Fruit fly (Drosophila melanogaster): Measurements from ENCODE around the gene CG4565.
A peak's percentile ranks its signal among the peaks of the same experiment; 100 is the strongest.

CG4565 gene

DNA sequence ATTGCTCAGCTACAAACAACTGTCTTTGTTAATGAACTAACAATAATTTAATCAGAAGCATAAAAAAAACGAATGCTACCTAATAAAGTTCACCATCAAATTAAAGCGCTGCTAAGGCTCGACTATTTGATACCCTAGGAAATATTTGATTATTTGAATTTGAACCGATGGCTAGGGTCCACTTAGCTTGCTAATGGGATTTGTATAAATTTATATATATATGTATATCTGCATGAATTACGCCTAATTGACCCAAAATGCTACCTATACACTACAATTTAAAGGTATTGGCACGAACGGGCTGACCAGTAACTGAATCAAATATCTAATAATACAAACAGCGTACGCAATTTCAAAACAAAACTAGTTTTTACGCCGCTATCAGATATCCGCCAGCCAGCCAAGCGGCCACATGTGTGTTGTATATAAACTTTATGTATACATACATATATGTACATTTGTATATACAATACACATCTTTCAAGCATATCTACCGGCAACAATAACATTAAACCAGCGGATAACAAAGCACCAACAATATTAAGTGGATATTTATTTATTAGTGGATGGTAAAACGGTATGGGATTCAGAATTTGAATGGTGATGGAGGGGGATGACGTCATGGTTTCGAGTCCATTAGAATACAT, 31.6 kb downstream of the CG4565 start (continued):
- TF ChIP-seq gem (tag; optimal IDR thresholded peaks at IDR 0.05): peak; percentile 83
- peak; percentile 82 for TF ChIP-seq Fer1 (GFP tag; optimal IDR thresholded peaks at IDR 0.05)
- no peak for TF ChIP-seq lbe (GFP tag; optimal IDR thresholded peaks at IDR 0.05)
- no peak for TF ChIP-seq insv (GFP tag; optimal IDR thresholded peaks at IDR 0.05)
- peak; percentile 60; the same call in 1 of the 3 replicates for TF ChIP-seq Optix (GFP tag; IDR thresholded peaks at IDR 0.05)
- TF ChIP-seq CG10462 (GFP tag; optimal IDR thresholded peaks at IDR 0.05): no peak
- TF ChIP-seq CG1024 (GFP tag; IDR thresholded peaks at IDR 0.05): peak; percentile 65; the same call in 1 of the 2 replicates
- TF ChIP-seq ranshi (GFP tag; IDR thresholded peaks at IDR 0.05): peak; percentile 79
- no peak for TF ChIP-seq CG16863 (GFP tag; optimal IDR thresholded peaks at IDR 0.05)
- TF ChIP-seq sim (GFP tag; IDR thresholded peaks at IDR 0.05): 0 out of 2 replicates have a peak, but pooled peaks have one; percentile 34
- TF ChIP-seq vvl (GFP tag; IDR thresholded peaks at IDR 0.05): peak; percentile 93
- no peak for TF ChIP-seq Bgb (GFP tag; IDR thresholded peaks at IDR 0.05; ENCODE audit: partially characterized antibody)
- TF ChIP-seq Dip3 (GFP tag; optimal IDR thresholded peaks at IDR 0.05): no peak
- TF ChIP-seq CrebB (tag; optimal IDR thresholded peaks at IDR 0.05): peak; percentile 52
- no peak for TF ChIP-seq slou (GFP tag; optimal IDR thresholded peaks at IDR 0.05)
- peak; percentile 89 for TF ChIP-seq Awh (GFP tag; IDR thresholded peaks at IDR 0.05)
- peak; percentile 35 for TF ChIP-seq CG2875 (GFP tag; optimal IDR thresholded peaks at IDR 0.05)
- TF ChIP-seq ttk (GFP tag; IDR thresholded peaks at IDR 0.05): peak; percentile 74
- peak; percentile 84 for TF ChIP-seq stc (GFP tag; IDR thresholded peaks at IDR 0.05)
- peak; percentile 76 for TF ChIP-seq PHDP (tag; optimal IDR thresholded peaks at IDR 0.05)
- TF ChIP-seq ro (GFP tag; IDR thresholded peaks at IDR 0.05): peak; percentile 40
- peak; percentile 80 for TF ChIP-seq Aef1 (GFP tag; IDR thresholded peaks at IDR 0.05)
- TF ChIP-seq MTF-1 (GFP tag; optimal IDR thresholded peaks at IDR 0.05; ENCODE audit: borderline replicate concordance): peak; percentile 55
- TF ChIP-seq jigr1 (GFP tag; IDR thresholded peaks at IDR 0.05): peak; percentile 63
- TF ChIP-seq CG4328 (GFP tag; optimal IDR thresholded peaks at IDR 0.05): no peak
- TF ChIP-seq ash1 (GFP tag; optimal IDR thresholded peaks at IDR 0.05): no peak
- TF ChIP-seq D19A (tag; optimal IDR thresholded peaks at IDR 0.05): peak; percentile 82
- TF ChIP-seq CG31224 (GFP tag; IDR thresholded peaks at IDR 0.05): peak; percentile 75
- TF ChIP-seq H2.0 (GFP tag; IDR thresholded peaks at IDR 0.05): peak; percentile 70
- peak; percentile 72 for TF ChIP-seq CG6272 (GFP tag; IDR thresholded peaks at IDR 0.05)
- peak; percentile 53; the same call in 1 of the 2 replicates for TF ChIP-seq chm (GFP tag; IDR thresholded peaks at IDR 0.05)
- peak; percentile 73 for TF ChIP-seq BtbVII (GFP tag; optimal IDR thresholded peaks at IDR 0.05)
- TF ChIP-seq CG14014 (GFP tag; IDR thresholded peaks at IDR 0.05): peak; percentile 80
- TF ChIP-seq CG9727 (GFP tag; optimal IDR thresholded peaks at IDR 0.05): peak; percentile 77
- TF ChIP-seq amos (GFP tag; IDR thresholded peaks at IDR 0.05; ENCODE audit: partially characterized antibody): no peak; the same call in 1 of the 2 replicates
- TF ChIP-seq row (GFP tag; IDR thresholded peaks at IDR 0.05): peak; percentile 85
- TF ChIP-seq Scr (GFP tag; IDR thresholded peaks at IDR 0.05; ENCODE audit: partially characterized antibody): no peak
- no peak for TF ChIP-seq Dll (GFP tag; IDR thresholded peaks at IDR 0.05; ENCODE audit: partially characterized antibody)
- TF ChIP-seq ken (GFP tag; IDR thresholded peaks at IDR 0.05): peak; percentile 79; the same call in 2 of the 3 replicates
- TF ChIP-seq ftz-f1 (GFP tag; optimal IDR thresholded peaks at IDR 0.05): no peak
- no peak for TF ChIP-seq lola (GFP tag; optimal IDR thresholded peaks at IDR 0.05)
- TF ChIP-seq CG3407 (GFP tag; optimal IDR thresholded peaks at IDR 0.05): peak; percentile 9
- TF ChIP-seq hb (GFP tag; IDR thresholded peaks at IDR 0.05; ENCODE audit: partially characterized antibody): no peak
- peak; percentile 11 for TF ChIP-seq CG13775 (GFP tag; optimal IDR thresholded peaks at IDR 0.05)
- TF ChIP-seq pros (GFP tag; optimal IDR thresholded peaks at IDR 0.05): no peak
- TF ChIP-seq CG8290 (GFP tag; optimal IDR thresholded peaks at IDR 0.05): no peak
- peak in 1 of 2 experiments; percentile 71 for TF ChIP-seq CG8290 (tag; optimal IDR thresholded peaks at IDR 0.05)
- TF ChIP-seq twi (tag; optimal IDR thresholded peaks at IDR 0.05): peak; percentile 1
- peak; percentile 84 for TF ChIP-seq CG11695 (GFP tag; IDR thresholded peaks at IDR 0.05)
- TF ChIP-seq CG3726 (GFP tag; IDR thresholded peaks at IDR 0.05): peak; percentile 63; the same call in 1 of the 3 replicates

Data from whole organism, embryonic.